Fruit fly (Drosophila melanogaster) whole organism, prepupa: ENCODE data around the gene ben.

Experiments used
- Blimp-1 ChIP-seq: fragments of 200-800 bp; sonication (Bioruptor generic); optimal IDR thresholded peaks from 3 replicates; lab custom pipeline; 2017; ENCODE audit warnings: missing biosample characterization, missing genetic modification characterization, mild to moderate bottlenecking, moderate library complexity, missing genetic modification reagents
- CG10631 ChIP-seq: fragments of 200-800 bp; sonication (Bioruptor generic); optimal IDR thresholded peaks from 2 replicates; lab custom pipeline; 2016; ENCODE audit warnings: missing biosample characterization, missing genetic modification characterization
- CG10669 ChIP-seq: fragments of 200-800 bp; sonication (Bioruptor generic); optimal IDR thresholded peaks from 3 replicates; lab custom pipeline; 2018; ENCODE audit warnings: missing biosample characterization, mild to moderate bottlenecking, missing genetic modification characterization, moderate library complexity
- CG11762 ChIP-seq: fragments of 200-800 bp; sonication (Bioruptor generic); optimal IDR thresholded peaks from 3 replicates; lab custom pipeline; 2016; ENCODE audit warnings: missing biosample characterization, missing genetic modification characterization; ENCODE audit not compliant: insufficient read depth
- CG11902 ChIP-seq: fragments of 200-800 bp; sonication (Bioruptor generic); optimal IDR thresholded peaks from 3 replicates; lab custom pipeline; 2016; ENCODE audit warnings: missing biosample characterization, missing genetic modification characterization
- CG15336 ChIP-seq: fragments of 200-800 bp; sonication (Bioruptor generic); IDR thresholded peaks from 2 replicates; pipeline ENCODE4 v1.3.6; 2022; ENCODE audit warnings: missing biosample characterization, missing genetic modification characterization
- CG16779 ChIP-seq: fragments of 200-800 bp; sonication (Bioruptor generic); optimal IDR thresholded peaks from 3 replicates; lab custom pipeline; 2017; ENCODE audit warnings: missing biosample characterization, mild to moderate bottlenecking, missing genetic modification characterization
- CG3032 ChIP-seq: fragments of 200-800 bp; optimal IDR thresholded peaks from 2 replicates; lab custom pipeline; 2019; ENCODE audit warnings: missing biosample characterization, mild to moderate bottlenecking, missing genetic modification characterization, moderate library complexity
- CG31627 ChIP-seq: fragments of 200-800 bp; sonication (Bioruptor generic); optimal IDR thresholded peaks from 3 replicates; lab custom pipeline; 2016; ENCODE audit warnings: missing biosample characterization, missing genetic modification characterization
- CG32006 ChIP-seq: fragments of 200-800 bp; sonication (Bioruptor generic); optimal IDR thresholded peaks from 3 replicates; lab custom pipeline; 2017; ENCODE audit warnings: missing biosample characterization, mild to moderate bottlenecking, missing genetic modification characterization
- CG3919 ChIP-seq: fragments of 200-800 bp; sonication (Bioruptor generic); optimal IDR thresholded peaks from 3 replicates; lab custom pipeline; 2016; ENCODE audit warnings: missing biosample characterization, missing genetic modification characterization
- CG4318 ChIP-seq: fragments of 200-800 bp; sonication (Bioruptor generic); optimal IDR thresholded peaks from 3 replicates; lab custom pipeline; 2017; ENCODE audit warnings: missing biosample characterization, mild to moderate bottlenecking, missing genetic modification characterization
- CG6276 ChIP-seq: fragments of 200-800 bp; sonication (Bioruptor generic); optimal IDR thresholded peaks from 2 replicates; lab custom pipeline; 2017; ENCODE audit warnings: missing biosample characterization, mild to moderate bottlenecking, missing genetic modification characterization
- CG6792 ChIP-seq: fragments of 200-800 bp; sonication (Bioruptor generic); optimal IDR thresholded peaks from 3 replicates; lab custom pipeline; 2016; ENCODE audit warnings: missing biosample characterization, missing genetic modification characterization
- CG7368 ChIP-seq: fragments of 200-800 bp; sonication (Bioruptor generic); optimal IDR thresholded peaks from 3 replicates; lab custom pipeline; 2016; ENCODE audit warnings: missing biosample characterization, missing genetic modification characterization
- CG8119 ChIP-seq: fragments of 200-800 bp; sonication (Bioruptor generic); IDR thresholded peaks from 3 replicates; pipeline ENCODE4 v1.3.6; 2022; ENCODE audit warnings: missing biosample characterization, missing genetic modification characterization
- CG8632 ChIP-seq: fragments of 200-800 bp; sonication (Bioruptor generic); optimal IDR thresholded peaks from 3 replicates; lab custom pipeline; 2016; ENCODE audit warnings: missing biosample characterization, missing genetic modification characterization
- CG9139 ChIP-seq: fragments of 200-800 bp; sonication (Bioruptor generic); optimal IDR thresholded peaks from 3 replicates; lab custom pipeline; 2017; ENCODE audit warnings: missing biosample characterization, mild to moderate bottlenecking, missing genetic modification characterization
- Eip75B ChIP-seq: fragments of 200-800 bp; sonication (Bioruptor generic); optimal IDR thresholded peaks from 3 replicates; lab custom pipeline; 2016; ENCODE audit warnings: missing biosample characterization, missing genetic modification characterization
- Eip78C ChIP-seq: fragments of 200-800 bp; sonication (Bioruptor generic); peaks from one replicate; lab custom pipeline; 2016; ENCODE audit warnings: missing biosample characterization, missing genetic modification characterization
- Ets21C ChIP-seq: fragments of 200-800 bp; sonication (Bioruptor generic); optimal IDR thresholded peaks from 3 replicates; lab custom pipeline; 2016; ENCODE audit warnings: missing biosample characterization, missing genetic modification characterization
- Ets96B ChIP-seq: fragments of 200-800 bp; optimal IDR thresholded peaks from 2 replicates; lab custom pipeline; 2019; ENCODE audit warnings: missing biosample characterization, mild to moderate bottlenecking, missing genetic modification characterization, moderate library complexity
- Gug ChIP-seq: fragments of 200-800 bp; sonication (Bioruptor generic); IDR thresholded peaks from 2 replicates; pipeline ENCODE4 v1.3.6; 2022; ENCODE audit warnings: missing biosample characterization, missing genetic modification characterization
- Hr39 ChIP-seq: fragments of 200-800 bp; sonication (Bioruptor generic); optimal IDR thresholded peaks from 2 replicates; lab custom pipeline; 2016; ENCODE audit warnings: missing biosample characterization, missing genetic modification characterization
- Hr4 ChIP-seq: fragments of 200-800 bp; sonication (Bioruptor generic); optimal IDR thresholded peaks from 3 replicates; lab custom pipeline; 2016; ENCODE audit warnings: missing biosample characterization, missing genetic modification characterization
- Lpt ChIP-seq: fragments of 200-800 bp; sonication (Bioruptor generic); optimal IDR thresholded peaks from 3 replicates; lab custom pipeline; 2016; ENCODE audit warnings: missing biosample characterization, missing genetic modification characterization
- OdsH ChIP-seq: fragments of 200-800 bp; sonication (Bioruptor generic); optimal IDR thresholded peaks from 3 replicates; lab custom pipeline; 2016; ENCODE audit warnings: missing biosample characterization, missing genetic modification characterization
- Smox ChIP-seq: fragments of 200-800 bp; sonication (Bioruptor generic); optimal IDR thresholded peaks from 3 replicates; lab custom pipeline; 2016; ENCODE audit warnings: missing biosample characterization, missing genetic modification characterization
- Sox102F ChIP-seq: fragments of 200-800 bp; sonication (Bioruptor generic); optimal IDR thresholded peaks from 2 replicates; lab custom pipeline; 2016; ENCODE audit warnings: missing biosample characterization, mild to moderate bottlenecking, missing genetic modification characterization
- Sox14 ChIP-seq: fragments of 200-800 bp; sonication (Bioruptor generic); optimal IDR thresholded peaks from 3 replicates; lab custom pipeline; 2016; ENCODE audit warnings: missing biosample characterization, missing genetic modification characterization
- Sox15 ChIP-seq: fragments of 200-800 bp; sonication (Bioruptor generic); optimal IDR thresholded peaks from 3 replicates; lab custom pipeline; 2016; ENCODE audit warnings: missing biosample characterization, missing genetic modification characterization
- achi ChIP-seq: fragments of 200-800 bp; sonication (Bioruptor generic); optimal IDR thresholded peaks from 3 replicates; lab custom pipeline; 2016; ENCODE audit warnings: missing biosample characterization, missing genetic modification characterization
- acj6 ChIP-seq: fragments of 200-800 bp; sonication (Bioruptor generic); optimal IDR thresholded peaks from 3 replicates; lab custom pipeline; 2016; ENCODE audit warnings: missing biosample characterization, missing genetic modification characterization
- cyc ChIP-seq: fragments of 200-800 bp; sonication (Bioruptor generic); optimal IDR thresholded peaks from 3 replicates; lab custom pipeline; 2016; ENCODE audit warnings: missing biosample characterization, missing genetic modification characterization
- dsx ChIP-seq: fragments of 200-800 bp; optimal IDR thresholded peaks from 3 replicates; lab custom pipeline; 2019; ENCODE audit warnings: missing biosample characterization, mild to moderate bottlenecking, missing genetic modification characterization, moderate library complexity; ENCODE audit not compliant: poor library complexity, severe bottlenecking
- eg ChIP-seq: fragments of 200-800 bp; sonication (Bioruptor generic); IDR thresholded peaks from 3 replicates; pipeline ENCODE4 v1.3.6; 2022; ENCODE audit warnings: missing biosample characterization, missing genetic modification characterization
- esn ChIP-seq: fragments of 200-800 bp; sonication (Bioruptor generic); optimal IDR thresholded peaks from 2 replicates; lab custom pipeline; 2016; ENCODE audit warnings: missing biosample characterization, mild to moderate bottlenecking, missing genetic modification characterization, moderate library complexity
- fd59A ChIP-seq: fragments of 200-800 bp; sonication (Bioruptor generic); optimal IDR thresholded peaks from 2 replicates; lab custom pipeline; 2017; ENCODE audit warnings: missing biosample characterization, mild to moderate bottlenecking, missing genetic modification characterization, missing genetic modification reagents
- fd85E ChIP-seq: fragments of 200-800 bp; sonication (Bioruptor generic); optimal IDR thresholded peaks from 3 replicates; lab custom pipeline; 2016; ENCODE audit warnings: missing biosample characterization, missing genetic modification characterization
- fkh ChIP-seq: fragments of 200-800 bp; sonication (Bioruptor generic); optimal IDR thresholded peaks from 3 replicates; lab custom pipeline; 2017; ENCODE audit warnings: missing biosample characterization, mild to moderate bottlenecking, missing genetic modification characterization, moderate library complexity
- net ChIP-seq: fragments of 200-800 bp; sonication (Bioruptor generic); optimal IDR thresholded peaks from 3 replicates; lab custom pipeline; 2016; ENCODE audit warnings: missing biosample characterization, missing genetic modification characterization
- pdm3 ChIP-seq: fragments of 200-800 bp; sonication (Bioruptor generic); optimal IDR thresholded peaks from 3 replicates; lab custom pipeline; 2016; ENCODE audit warnings: missing biosample characterization, missing genetic modification characterization
- salr ChIP-seq, 2 experiments: fragments of 200-800 bp; sonication (Bioruptor generic); optimal IDR thresholded peaks; 3 replicates each; lab custom pipeline; 2016 to 2018; ENCODE audit warnings: missing biosample characterization in 2 of 2, missing genetic modification characterization in 2 of 2, mild to moderate bottlenecking in 1 of 2
- spab ChIP-seq: fragments of 200-800 bp; sonication (Bioruptor generic); optimal IDR thresholded peaks from 2 replicates; lab custom pipeline; 2017; ENCODE audit warnings: missing biosample characterization, mild to moderate bottlenecking, missing genetic modification characterization, missing genetic modification reagents
- ss ChIP-seq, 2 experiments: fragments of 200-800 bp; sonication (Bioruptor generic); optimal IDR thresholded peaks; 2 replicates in 1 of 2; 3 replicates in 1 of 2; lab custom pipeline; 2017 to 2018; ENCODE audit warnings: mild to moderate bottlenecking in 2 of 2, missing biosample characterization in 2 of 2, missing genetic modification characterization in 2 of 2, moderate library complexity in 1 of 2
- svp ChIP-seq: fragments of 200-800 bp; sonication (Bioruptor generic); peaks from one replicate; lab custom pipeline; 2016; ENCODE audit warnings: missing biosample characterization, missing genetic modification characterization

The ben gene

DNA sequence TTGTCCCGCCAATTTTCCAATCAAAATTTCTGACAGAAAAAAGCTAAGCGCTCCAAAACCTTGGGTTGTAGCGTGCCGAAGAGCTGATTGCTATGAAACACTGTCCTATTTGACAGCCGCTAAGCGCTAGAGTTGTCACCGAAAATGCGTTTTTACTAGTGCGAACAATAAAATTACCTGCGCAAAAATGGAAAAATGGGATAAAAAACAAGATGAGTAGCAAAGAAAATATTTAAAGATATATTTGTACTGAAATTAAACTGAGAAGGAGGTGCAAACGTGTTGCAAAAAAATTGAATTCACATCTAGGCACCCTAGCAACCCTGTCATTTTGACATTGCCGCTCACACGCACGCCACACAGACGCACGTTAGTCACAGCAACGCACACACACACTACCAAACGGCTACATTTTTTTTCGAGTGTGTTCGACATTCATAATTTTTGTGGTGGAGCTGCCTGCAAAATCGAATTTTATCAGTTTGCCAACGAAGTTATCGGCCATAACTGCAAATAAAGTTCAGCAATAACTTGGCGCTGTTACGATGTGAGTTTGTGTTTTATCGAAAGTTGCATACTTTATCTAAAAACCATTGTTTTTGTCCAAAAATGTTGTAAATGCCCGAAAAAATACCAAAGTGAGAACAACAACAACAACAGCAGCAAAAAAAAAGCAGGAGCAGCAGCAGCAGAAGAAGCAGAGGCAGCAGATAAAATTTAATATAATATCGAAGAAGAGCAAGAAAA is at the start of gene ben (continued):
- TF ChIP-seq Ets21C (GFP tag; lab: Kevin White, UChicago), result peak; percentile 83
- no peak for TF ChIP-seq fd85E
- peak; percentile 65 for TF ChIP-seq CG8632 (GFP tag; lab: Kevin White, UChicago)
- TF ChIP-seq Sox14 (GFP tag; lab: Kevin White, UChicago), result peak; percentile 89
- TF ChIP-seq CG9139 (GFP tag; lab: Kevin White, UChicago), result peak; percentile 40
- peak; percentile 88 for TF ChIP-seq Hr39 (GFP tag; lab: Kevin White, UChicago)
- peak; percentile 51; the same call in 1 of the 2 replicates for TF ChIP-seq CG15336
- peak; percentile 80 for TF ChIP-seq CG11902 (GFP tag; lab: Kevin White, UChicago)
- peak; percentile 82 for TF ChIP-seq CG10631 (GFP tag; lab: Kevin White, UChicago)
- TF ChIP-seq CG6276 (GFP tag; lab: Kevin White, UChicago), result peak; percentile 42

DNA sequence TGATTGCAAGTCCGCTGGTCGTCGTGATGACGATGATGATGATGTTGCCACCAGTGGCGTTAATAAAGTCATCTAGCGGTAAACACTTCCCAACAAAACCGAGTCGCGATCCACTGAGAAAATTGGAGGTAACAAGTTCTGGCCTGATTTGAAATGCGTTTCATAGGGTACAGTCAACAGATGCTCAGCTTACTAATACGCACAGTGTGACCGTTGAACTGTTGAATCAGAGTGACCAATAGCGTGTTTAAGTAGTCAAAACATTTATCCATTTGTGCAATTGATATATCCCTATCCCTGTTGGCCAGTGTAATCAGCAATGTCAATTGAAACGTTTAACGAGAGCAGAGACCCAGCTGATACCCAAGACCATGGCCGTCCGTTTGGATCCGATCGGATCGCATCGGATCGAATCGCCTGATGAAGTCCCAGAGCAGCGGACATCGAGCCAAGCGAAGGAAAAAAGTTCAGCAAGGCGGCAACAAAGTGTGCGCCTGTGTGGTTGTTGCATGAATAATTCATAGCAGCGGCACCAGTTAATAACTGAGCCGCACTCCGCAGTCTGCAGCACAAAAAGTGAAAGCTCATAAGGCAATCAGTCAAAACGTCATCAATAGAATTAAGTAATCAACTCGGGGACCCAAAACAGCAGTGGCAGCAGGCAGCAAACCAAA is 47.9 kb upstream of the ben start:
- TF ChIP-seq CG7368 (GFP tag; lab: Kevin White, UChicago) (no peak), achi (GFP tag; lab: Kevin White, UChicago) (peak; percentile 11), Smox (no peak), CG4318 (peak; percentile 8), pdm3 (GFP tag; lab: Kevin White, UChicago) (peak; percentile 17), fd59A (GFP tag; lab: Kevin White, UChicago) (peak; percentile 42), CG10631 (GFP tag; lab: Kevin White, UChicago) (peak; percentile 33), CG16779 (tag; lab: Kevin White, UChicago) (no peak), CG11762 (GFP tag; lab: Kevin White, UChicago) (no peak), Eip75B (GFP tag; lab: Kevin White, UChicago) (peak; percentile 30), dsx (GFP tag; lab: Kevin White, UChicago) (peak; percentile 72), CG10669 (peak; percentile 59), salr (GFP tag; optimal IDR thresholded peaks at IDR 0.05; lab: Kevin White, UChicago) (peak in 1 of 2 experiments; percentile 52), svp (peak; percentile 62), spab (GFP tag; lab: Kevin White, UChicago) (peak; percentile 26), fkh (GFP tag; lab: Kevin White, UChicago) (no peak), Gug (GFP tag; lab: Robert Waterston, UW) (no peak), CG15336 (peak; percentile 22; the same call in 1 of the 2 replicates), net (GFP tag; lab: Kevin White, UChicago) (peak; percentile 14), CG8119 (GFP tag; lab: Robert Waterston, UW) (peak; percentile 30; the same call in 1 of the 3 replicates), CG32006 (peak; percentile 53), CG6792 (GFP tag; lab: Kevin White, UChicago) (peak; percentile 36), CG9139 (GFP tag; lab: Kevin White, UChicago) (no peak), CG6276 (GFP tag; lab: Kevin White, UChicago) (no peak), Hr39 (GFP tag; lab: Kevin White, UChicago) (peak; percentile 38), Hr4 (peak; percentile 45), Blimp-1 (GFP tag; lab: Kevin White, UChicago) (peak; percentile 70), Eip78C (peak; percentile 80), CG3919 (GFP tag; lab: Kevin White, UChicago) (peak; percentile 40), CG3032 (tag; lab: Kevin White, UChicago) (peak; percentile 65), eg (GFP tag; lab: Robert Waterston, UW) (peak; percentile 42; the same call in 1 of the 3 replicates), OdsH (peak; percentile 15), esn (GFP tag; lab: Kevin White, UChicago) (peak; percentile 5), cyc (peak; percentile 14), Lpt (GFP tag; lab: Kevin White, UChicago) (no peak), Sox102F (GFP tag; lab: Kevin White, UChicago) (no peak), acj6 (GFP tag; lab: Kevin White, UChicago) (peak; percentile 31), CG31627 (peak; percentile 36), Sox15 (GFP tag; lab: Kevin White, UChicago) (peak; percentile 4), Ets96B (tag; lab: Kevin White, UChicago) (peak; percentile 41), ss (GFP tag; optimal IDR thresholded peaks at IDR 0.05; lab: Kevin White, UChicago) (peak in 1 of 2 experiments; percentile 1)
